Fruit fly (Drosophila melanogaster) whole organism, embryonic: ENCODE results near the gene DppIII.

Source experiments
- Aef1 ChIP-seq: fragments of 200-800 bp; sonication (Bioruptor generic); IDR thresholded peaks from 3 replicates; pipeline ENCODE4 v1.3.6; 2022; ENCODE audit warnings: missing biosample characterization, missing genetic modification characterization
- Asciz ChIP-seq: fragments of 200-800 bp; sonication (Bioruptor generic); optimal IDR thresholded peaks from 2 replicates; lab custom pipeline; 2017; ENCODE audit warnings: missing biosample characterization, mild to moderate bottlenecking, missing genetic modification characterization, missing genetic modification reagents
- Bgb ChIP-seq: fragments of 200-800 bp; sonication (Bioruptor generic); IDR thresholded peaks from 2 replicates; pipeline ENCODE4 v1.3.6; 2022; ENCODE audit warnings: missing biosample characterization, missing genetic modification characterization; ENCODE audit not compliant: partially characterized antibody
- CG10209 ChIP-seq: fragments of 200-800 bp; sonication (Bioruptor generic); optimal IDR thresholded peaks from 3 replicates; lab custom pipeline; 2017; ENCODE audit warnings: missing biosample characterization, mild to moderate bottlenecking, missing genetic modification characterization, missing genetic modification reagents
- CG10366 ChIP-seq: fragments of 200-800 bp; sonication (Bioruptor generic); IDR thresholded peaks from 2 replicates; pipeline ENCODE4 v1.3.6; 2022; ENCODE audit warnings: missing biosample characterization, missing genetic modification characterization
- CG11247 ChIP-seq: fragments of 200-800 bp; sonication (Bioruptor generic); IDR thresholded peaks from 2 replicates; pipeline ENCODE4 v1.3.6; 2022; ENCODE audit warnings: missing biosample characterization, missing genetic modification characterization
- CG12071 ChIP-seq: fragments of 200-800 bp; sonication (Bioruptor generic); optimal IDR thresholded peaks from 3 replicates; lab custom pipeline; 2018; ENCODE audit warnings: missing biosample characterization, mild to moderate bottlenecking, missing genetic modification characterization
- CG12104 ChIP-seq: fragments of 200-800 bp; sonication (Bioruptor generic); optimal IDR thresholded peaks from 3 replicates; lab custom pipeline; 2016; ENCODE audit warnings: missing biosample characterization, missing genetic modification characterization
- CG1233 ChIP-seq: fragments of 200-800 bp; sonication (Bioruptor generic); optimal IDR thresholded peaks from 4 replicates; lab custom pipeline; 2018; ENCODE audit warnings: missing biosample characterization, mild to moderate bottlenecking, missing genetic modification characterization
- CG12744 ChIP-seq: fragments of 200-800 bp; sonication (Bioruptor generic); optimal IDR thresholded peaks from 2 replicates; lab custom pipeline; 2016; ENCODE audit warnings: missing biosample characterization, missing genetic modification characterization
- CG12769 ChIP-seq: fragments of 200-800 bp; sonication (Bioruptor generic); optimal IDR thresholded peaks from 2 replicates; lab custom pipeline; 2019; ENCODE audit warnings: missing biosample characterization, mild to moderate bottlenecking, missing genetic modification characterization, moderate library complexity
- CG14667 ChIP-seq: fragments of 200-800 bp; sonication (Bioruptor generic); IDR thresholded peaks from 2 replicates; pipeline ENCODE4 v1.3.6; 2022; ENCODE audit warnings: missing biosample characterization, missing genetic modification characterization
- CG14710 ChIP-seq: fragments of 200-800 bp; sonication (Bioruptor generic); optimal IDR thresholded peaks from 3 replicates; lab custom pipeline; 2019; ENCODE audit warnings: missing biosample characterization, mild to moderate bottlenecking, missing genetic modification characterization, moderate library complexity
- CG15479 ChIP-seq: fragments of 200-800 bp; sonication (Bioruptor generic); optimal IDR thresholded peaks from 3 replicates; lab custom pipeline; 2019; ENCODE audit warnings: missing biosample characterization, mild to moderate bottlenecking, missing genetic modification characterization, moderate library complexity
- CG1602 ChIP-seq: fragments of 200-800 bp; sonication (Bioruptor generic); optimal IDR thresholded peaks from 3 replicates; lab custom pipeline; 2016; ENCODE audit warnings: missing biosample characterization, missing genetic modification characterization
- CG16779 ChIP-seq: fragments of 200-800 bp; sonication (Bioruptor generic); IDR thresholded peaks from 2 replicates; pipeline ENCODE4 v1.3.6; 2022; ENCODE audit warnings: missing biosample characterization, missing genetic modification characterization
- CG2889 ChIP-seq: fragments of 200-800 bp; sonication (Bioruptor generic); IDR thresholded peaks from 3 replicates; pipeline ENCODE4 v1.3.6; 2022; ENCODE audit warnings: missing biosample characterization, missing genetic modification characterization
- CG3281 ChIP-seq: fragments of 200-800 bp; sonication (Bioruptor generic); optimal IDR thresholded peaks from 3 replicates; lab custom pipeline; 2017; ENCODE audit warnings: missing biosample characterization, mild to moderate bottlenecking, missing genetic modification characterization
- CG34224 ChIP-seq: fragments of 200-800 bp; sonication (Bioruptor generic); IDR thresholded peaks from 3 replicates; pipeline ENCODE4 v1.3.6; 2022; ENCODE audit warnings: missing biosample characterization, missing genetic modification characterization; ENCODE audit not compliant: partially characterized antibody
- CG34422 ChIP-seq: fragments of 200-800 bp; sonication (Bioruptor generic); IDR thresholded peaks from 3 replicates; pipeline ENCODE4 v1.3.6; 2022; ENCODE audit warnings: missing biosample characterization, missing genetic modification characterization
- CG4707 ChIP-seq: fragments of 200-800 bp; sonication (Bioruptor generic); optimal IDR thresholded peaks from 2 replicates; lab custom pipeline; 2018; ENCODE audit warnings: missing biosample characterization, mild to moderate bottlenecking, missing genetic modification characterization, moderate library complexity
- CG6791 ChIP-seq: fragments of 200-800 bp; sonication (Bioruptor generic); IDR thresholded peaks from 3 replicates; pipeline ENCODE4 v1.3.6; 2022; ENCODE audit warnings: missing biosample characterization, missing genetic modification characterization; ENCODE audit not compliant: partially characterized antibody
- CG9797 ChIP-seq: fragments of 200-800 bp; sonication (Bioruptor generic); optimal IDR thresholded peaks from 3 replicates; lab custom pipeline; 2018; ENCODE audit warnings: missing biosample characterization, mild to moderate bottlenecking, missing genetic modification characterization
- CTCF ChIP-seq: fragments of 200-800 bp; sonication (Bioruptor generic); optimal IDR thresholded peaks from 2 replicates; lab custom pipeline; 2017; ENCODE audit warnings: missing biosample characterization, mild to moderate bottlenecking, missing genetic modification characterization, moderate library complexity
- CrebB ChIP-seq: fragments of 200-800 bp; sonication (Bioruptor generic); optimal IDR thresholded peaks from 3 replicates; lab custom pipeline; 2018; ENCODE audit warnings: missing biosample characterization, mild to moderate bottlenecking, missing genetic modification characterization
- Dad ChIP-seq: fragments of 200-800 bp; sonication (Bioruptor generic); optimal IDR thresholded peaks from 3 replicates; lab custom pipeline; 2016; ENCODE audit warnings: missing biosample characterization, missing genetic modification characterization
- Dfd ChIP-seq, 2 experiments: fragments of >200 bp; optimal IDR thresholded peaks; 2 replicates each; lab custom pipeline; 2017; ENCODE audit warnings: missing biosample characterization in 2 of 2, missing genetic modification characterization in 2 of 2
- Dp ChIP-seq: fragments of 200-800 bp; sonication (Bioruptor generic); optimal IDR thresholded peaks from 2 replicates; lab custom pipeline; 2018; ENCODE audit warnings: missing biosample characterization, mild to moderate bottlenecking, missing genetic modification characterization, moderate library complexity
- E2f1 ChIP-seq: fragments of 200-800 bp; sonication (Bioruptor generic); IDR thresholded peaks from 2 replicates; pipeline ENCODE4 v1.3.6; 2022; ENCODE audit warnings: missing biosample characterization, missing genetic modification characterization
- Ets97D ChIP-seq: fragments of 200-800 bp; sonication (Bioruptor generic); optimal IDR thresholded peaks from 3 replicates; lab custom pipeline; 2016; ENCODE audit warnings: missing biosample characterization, missing genetic modification characterization
- HLHmδ ChIP-seq: fragments of 200-800 bp; sonication (Bioruptor generic); optimal IDR thresholded peaks from 2 replicates; lab custom pipeline; 2018; ENCODE audit warnings: missing biosample characterization, mild to moderate bottlenecking, missing genetic modification characterization, moderate library complexity
- Hsf ChIP-seq: fragments of 200-800 bp; sonication (Bioruptor generic); optimal IDR thresholded peaks from 3 replicates; lab custom pipeline; 2016; ENCODE audit warnings: missing biosample characterization, missing genetic modification characterization
- Kr ChIP-seq: fragments of 200-800 bp; sonication (Bioruptor generic); optimal IDR thresholded peaks from 2 replicates; lab custom pipeline; 2017; ENCODE audit warnings: missing biosample characterization, mild to moderate bottlenecking, missing genetic modification characterization
- Sry-δ ChIP-seq: fragments of 200-800 bp; sonication (Bioruptor generic); optimal IDR thresholded peaks from 2 replicates; lab custom pipeline; 2016; ENCODE audit warnings: missing biosample characterization, missing genetic modification characterization
- Usf ChIP-seq: fragments of 200-800 bp; sonication (Bioruptor generic); optimal IDR thresholded peaks from 2 replicates; lab custom pipeline; 2017; ENCODE audit warnings: missing genotype, missing biosample characterization, missing genetic modification characterization
- corto ChIP-seq: fragments of 200-800 bp; sonication (Bioruptor generic); optimal IDR thresholded peaks from 2 replicates; lab custom pipeline; 2016; ENCODE audit warnings: missing biosample characterization, mild to moderate bottlenecking, missing genetic modification characterization, moderate library complexity
- crp ChIP-seq, 2 experiments: fragments of 200-800 bp; sonication (Bioruptor generic); optimal IDR thresholded peaks; 2 replicates in 1 of 2; 3 replicates in 1 of 2; lab custom pipeline; 2017; ENCODE audit warnings: missing biosample characterization in 2 of 2, missing genetic modification characterization in 2 of 2, mild to moderate bottlenecking in 1 of 2, moderate library complexity in 1 of 2
- emc ChIP-seq: fragments of 200-800 bp; sonication (Bioruptor generic); optimal IDR thresholded peaks from 2 replicates; lab custom pipeline; 2016; ENCODE audit warnings: missing biosample characterization, missing genetic modification characterization
- jigr1 ChIP-seq: fragments of 200-800 bp; sonication (Bioruptor generic); IDR thresholded peaks from 3 replicates; pipeline ENCODE4 v1.3.6; 2022; ENCODE audit warnings: missing biosample characterization, missing genetic modification characterization
- kah ChIP-seq: fragments of 200-800 bp; sonication (Bioruptor generic); optimal IDR thresholded peaks from 2 replicates; lab custom pipeline; 2018; ENCODE audit warnings: missing biosample characterization, mild to moderate bottlenecking, missing genetic modification characterization
- lola ChIP-seq, 3 experiments: fragments of >200 bp in 2 of 3; fragments of 200-800 bp in 1 of 3; sonication (Bioruptor generic) in 1 of 3; optimal IDR thresholded peaks; 2 replicates each; lab custom pipeline; 2017 to 2019; ENCODE audit warnings: missing biosample characterization in 3 of 3, missing genetic modification characterization in 3 of 3, mild to moderate bottlenecking in 1 of 3, moderate library complexity in 1 of 3
- mld ChIP-seq: fragments of 200-800 bp; sonication (Bioruptor generic); IDR thresholded peaks from 3 replicates; pipeline ENCODE4 v1.3.6; 2022; ENCODE audit warnings: missing biosample characterization, missing genetic modification characterization; ENCODE audit not compliant: partially characterized antibody
- odd ChIP-seq: fragments of 200-800 bp; sonication (Bioruptor generic); optimal IDR thresholded peaks from 2 replicates; lab custom pipeline; 2017; ENCODE audit warnings: missing biosample characterization, mild to moderate bottlenecking, missing genetic modification characterization
- ranshi ChIP-seq: fragments of 200-800 bp; sonication (Bioruptor generic); IDR thresholded peaks from 2 replicates; pipeline ENCODE4 v1.3.6; 2022; ENCODE audit warnings: missing biosample characterization, missing genetic modification characterization
- repo ChIP-seq: fragments of 200-800 bp; sonication (Bioruptor generic); optimal IDR thresholded peaks from 2 replicates; lab custom pipeline; 2016; ENCODE audit warnings: missing biosample characterization, missing genetic modification characterization
- stc ChIP-seq: fragments of 200-800 bp; sonication (Bioruptor generic); IDR thresholded peaks from 2 replicates; pipeline ENCODE4 v1.3.6; 2022; ENCODE audit warnings: missing biosample characterization, missing genetic modification characterization
- sug ChIP-seq: fragments of 200-800 bp; optimal IDR thresholded peaks from 2 replicates; lab custom pipeline; 2019; ENCODE audit warnings: missing biosample characterization, mild to moderate bottlenecking, missing genetic modification characterization, moderate library complexity
- tap ChIP-seq: fragments of 200-800 bp; optimal IDR thresholded peaks from 3 replicates; lab custom pipeline; 2019; ENCODE audit warnings: missing biosample characterization, mild to moderate bottlenecking, missing genetic modification characterization, moderate library complexity
- tgo ChIP-seq: fragments of 200-800 bp; sonication (Bioruptor generic); IDR thresholded peaks from 3 replicates; pipeline ENCODE4 v1.3.6; 2022; ENCODE audit warnings: missing biosample characterization, missing genetic modification characterization
- tna ChIP-seq: fragments of 200-800 bp; sonication (Bioruptor generic); IDR thresholded peaks from 2 replicates; pipeline ENCODE4 v1.3.6; 2022; ENCODE audit warnings: missing biosample characterization, missing genetic modification characterization; ENCODE audit not compliant: partially characterized antibody
- tx ChIP-seq: fragments of 200-800 bp; sonication (Bioruptor generic); optimal IDR thresholded peaks from 2 replicates; lab custom pipeline; 2016; ENCODE audit warnings: missing biosample characterization, missing genetic modification characterization

Gene DppIII

DNA sequence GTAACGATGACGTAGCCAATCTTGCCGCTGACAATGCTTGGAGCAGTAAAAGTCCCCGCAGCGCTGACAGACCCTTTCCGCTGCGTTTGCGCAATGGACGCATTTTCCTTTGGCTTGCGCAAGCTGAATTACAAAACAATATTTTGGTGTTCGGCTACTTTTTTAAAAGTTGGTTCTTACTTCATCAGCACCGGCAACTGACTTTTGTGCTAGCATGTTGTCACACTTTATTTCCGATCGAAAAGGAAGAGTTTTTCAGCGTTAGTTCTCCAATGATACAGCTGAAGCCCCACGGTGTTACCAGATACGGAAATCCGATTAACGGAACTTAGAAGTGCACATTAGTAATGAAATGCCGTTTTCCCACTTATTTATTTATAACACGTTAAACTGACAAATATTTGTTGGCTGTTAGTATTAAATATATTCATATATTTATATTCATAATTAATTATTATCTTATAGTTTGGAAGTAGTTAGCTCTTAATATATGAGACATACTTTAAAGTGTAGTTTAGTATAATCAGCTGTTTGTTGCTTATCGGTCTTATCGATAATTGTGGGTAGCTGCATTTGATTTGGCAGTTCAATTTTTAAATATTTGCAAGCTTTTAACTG, 18.2 kb downstream of the DppIII start, which contains the start of the genes Veneno and CG7963 (continued):
- TF ChIP-seq CG12104 (GFP tag; lab: Kevin White, UChicago) (no peak), CG1233 (GFP tag; lab: Kevin White, UChicago) (no peak), CG12769 (tag; lab: Kevin White, UChicago) (no peak), CG14710 (peak; percentile 78), CG12744 (GFP tag; lab: Kevin White, UChicago) (no peak), Ets97D (GFP tag; lab: Kevin White, UChicago) (peak; percentile 27), CTCF (GFP tag; lab: Kevin White, UChicago) (no peak), Usf (GFP tag; lab: Kevin White, UChicago) (no peak), CG9797 (GFP tag; lab: Kevin White, UChicago) (peak; percentile 65), CG10366 (GFP tag; lab: Robert Waterston, UW) (no peak), CG16779 (GFP tag; lab: Robert Waterston, UW) (no peak), E2f1 (no peak), CG3281 (no peak), CG6791 (GFP tag; lab: Robert Waterston, UW) (no peak), CG14667 (GFP tag; lab: Robert Waterston, UW) (no peak), Dp (peak; percentile 44), tna (GFP tag; lab: Robert Waterston, UW) (no peak), CG10209 (GFP tag; lab: Kevin White, UChicago) (no peak), Bgb (GFP tag; lab: Robert Waterston, UW) (no peak), corto (no peak), stc (GFP tag; lab: Robert Waterston, UW) (no peak), sug (tag; lab: Kevin White, UChicago) (no peak), lola (GFP tag; optimal IDR thresholded peaks at IDR 0.05; lab: Kevin White, UChicago) (peak in 2 of 3 experiments; percentile 19 to 79), ranshi (GFP tag; lab: Robert Waterston, UW) (no peak), tap (tag; lab: Kevin White, UChicago) (no peak), CG2889 (no peak), tgo (GFP tag; lab: Robert Waterston, UW) (no peak), odd (no peak), jigr1 (GFP tag; lab: Robert Waterston, UW) (no peak), CG11247 (GFP tag; lab: Robert Waterston, UW) (no peak), Dfd (GFP tag; optimal IDR thresholded peaks at IDR 0.05; lab: Kevin White, UChicago) (peak in 1 of 2 experiments; percentile 3), CG15479 (GFP tag; lab: Kevin White, UChicago) (peak; percentile 38), Hsf (GFP tag; lab: Kevin White, UChicago) (no peak), Asciz (GFP tag; lab: Kevin White, UChicago) (no peak), Dad (no peak), CrebB (tag; lab: Kevin White, UChicago) (no peak), Aef1 (no peak), repo (GFP tag; lab: Kevin White, UChicago) (no peak), CG4707 (no peak), tx (GFP tag; lab: Kevin White, UChicago) (no peak), mld (GFP tag; lab: Robert Waterston, UW) (no peak), crp (GFP tag; optimal IDR thresholded peaks at IDR 0.05; lab: Kevin White, UChicago) (peak; percentile 25 to 87), CG1602 (GFP tag; lab: Kevin White, UChicago) (peak; percentile 20), Sry-δ (GFP tag; lab: Kevin White, UChicago) (no peak), kah (GFP tag; lab: Kevin White, UChicago) (no peak), CG34224 (no peak; the same call in 2 of the 3 replicates), CG12071 (no peak), emc (GFP tag; lab: Kevin White, UChicago) (no peak), Kr (GFP tag; lab: Kevin White, UChicago) (no peak), HLHmδ (no peak), CG34422 (GFP tag; lab: Robert Waterston, UW) (no peak)
